Worm (Caenorhabditis elegans) whole organism, young adult: Measurements from ENCODE around the gene C11G10.1.

Experiments used
- B0019.2 ChIP-seq: fragments of 200-800 bp; sonication (Bioruptor generic); conservative IDR thresholded peaks from 2 replicates; pipeline ENCODE4 v1.3.6; 2022; ENCODE audit warnings: missing genetic modification reagents, missing genetic modification characterization, missing compliant biosample characterization
- B0261.1 ChIP-seq: sonication (generic microtip); optimal IDR thresholded peaks from 2 replicates; lab custom pipeline; 2016; ENCODE audit warnings: mild to moderate bottlenecking, missing genetic modification characterization, moderate library complexity, missing compliant biosample characterization
- B0336.3 ChIP-seq: fragments of 200-800 bp; sonication (Bioruptor generic); IDR thresholded peaks from 2 replicates; pipeline ENCODE4 v1.3.6; 2022; ENCODE audit warnings: missing genetic modification characterization, missing compliant biosample characterization
- C06A6.2 ChIP-seq: fragments of 200-800 bp; sonication (Bioruptor generic); conservative IDR thresholded peaks from 2 replicates; pipeline ENCODE4 v1.3.6; 2022; ENCODE audit warnings: missing genetic modification characterization, missing compliant biosample characterization
- D2030.7 ChIP-seq: fragments of 200-800 bp; sonication (Bioruptor generic); IDR thresholded peaks from 2 replicates; pipeline ENCODE4 v1.3.6; 2022; ENCODE audit warnings: missing genetic modification reagents, missing genetic modification characterization, missing compliant biosample characterization
- T07F8.4 ChIP-seq: sonication (generic microtip); optimal IDR thresholded peaks from 2 replicates; lab custom pipeline; 2016; ENCODE audit warnings: mild to moderate bottlenecking, missing genetic modification characterization, moderate library complexity, missing compliant biosample characterization
- Y53F4B.3 ChIP-seq: fragments of 200-800 bp; sonication (Bioruptor generic); IDR thresholded peaks from 2 replicates; pipeline ENCODE4 v1.3.6; 2022; ENCODE audit warnings: missing genetic modification reagents, missing genetic modification characterization, missing compliant biosample characterization
- Y56A3A.18 ChIP-seq: fragments of 200-800 bp; sonication (Bioruptor generic); IDR thresholded peaks from 2 replicates; pipeline ENCODE4 v1.3.6; 2022; ENCODE audit warnings: missing genetic modification reagents, missing genetic modification characterization, missing compliant biosample characterization
- ama-1 ChIP-seq, 3 experiments: fragments of 150-350 bp in 1 of 3; sonication (generic microtip) in 2 of 3; optimal IDR thresholded peaks; 2 replicates each; lab custom pipeline; 2014 to 2018; ENCODE audit warnings: missing biosample characterization in 2 of 3, missing genetic modification characterization in 2 of 3, missing genetic modification reagents in 2 of 3
- athp-1 ChIP-seq: sonication (generic microtip); optimal IDR thresholded peaks from 2 replicates; lab custom pipeline; 2017; ENCODE audit warnings: mild to moderate bottlenecking, missing genetic modification characterization, missing compliant biosample characterization
- attf-5 ChIP-seq: fragments of 200-800 bp; sonication (Bioruptor generic); optimal IDR thresholded peaks from 2 replicates; lab custom pipeline; 2018; ENCODE audit warnings: mild to moderate bottlenecking, missing genetic modification characterization, missing compliant biosample characterization
- chd-7 ChIP-seq: sonication (generic microtip); optimal IDR thresholded peaks from 2 replicates; lab custom pipeline; 2016; ENCODE audit warnings: mild to moderate bottlenecking, missing genetic modification characterization, moderate library complexity, missing compliant biosample characterization
- dox-1 ChIP-seq: fragments of 200-800 bp; sonication (Bioruptor generic); IDR thresholded peaks from 2 replicates; pipeline ENCODE4 v1.3.6; 2022; ENCODE audit warnings: missing genetic modification reagents, missing genetic modification characterization, missing compliant biosample characterization
- dpl-1 ChIP-seq: fragments of 150-350 bp; optimal IDR thresholded peaks from 2 replicates; lab custom pipeline; 2014; ENCODE audit warnings: missing biosample characterization, missing genetic modification reagents, missing genetic modification characterization
- efl-1 ChIP-seq: fragments of 150-350 bp; optimal IDR thresholded peaks from 2 replicates; lab custom pipeline; 2014; ENCODE audit warnings: missing biosample characterization, missing genetic modification reagents, missing genetic modification characterization
- egrh-3 ChIP-seq: fragments of 200-800 bp; sonication (Bioruptor generic); IDR thresholded peaks from 2 replicates; pipeline ENCODE4 v1.3.6; 2022; ENCODE audit warnings: missing genetic modification reagents, missing genetic modification characterization, missing compliant biosample characterization
- ets-4 ChIP-seq: fragments of 200-800 bp; sonication (Bioruptor generic); optimal IDR thresholded peaks from 2 replicates; lab custom pipeline; 2018; ENCODE audit warnings: mild to moderate bottlenecking, missing genetic modification characterization, missing compliant biosample characterization
- hlh-26 ChIP-seq: fragments of 200-800 bp; sonication (Bioruptor generic); conservative IDR thresholded peaks from 2 replicates; pipeline ENCODE4 v1.3.6; 2022; ENCODE audit warnings: missing genetic modification reagents, missing genetic modification characterization, missing compliant biosample characterization
- lin-35 ChIP-seq, 3 experiments: fragments of 150-350 bp in 2 of 3; sonication (generic microtip) in 1 of 3; optimal IDR thresholded peaks; 2 replicates each; lab custom pipeline; 2014 to 2018; ENCODE audit warnings: missing biosample characterization in 3 of 3, missing genetic modification characterization in 3 of 3, missing genetic modification reagents in 3 of 3
- lir-1 ChIP-seq: fragments of 200-800 bp; sonication (Bioruptor generic); conservative IDR thresholded peaks from 2 replicates; pipeline ENCODE4 v1.3.6; 2022; ENCODE audit warnings: missing genetic modification reagents, missing genetic modification characterization, missing compliant biosample characterization
- madf-6 ChIP-seq: fragments of 200-800 bp; sonication (Bioruptor generic); IDR thresholded peaks from 2 replicates; pipeline ENCODE4 v1.3.6; 2022; ENCODE audit warnings: missing genetic modification reagents, missing genetic modification characterization, missing compliant biosample characterization
- mcd-1 ChIP-seq: fragments of 200-800 bp; sonication (Bioruptor generic); IDR thresholded peaks from 2 replicates; pipeline ENCODE4 v1.3.6; 2022; ENCODE audit warnings: missing genetic modification reagents, missing genetic modification characterization, missing compliant biosample characterization
- mes-4 ChIP-seq: sonication (generic microtip); optimal IDR thresholded peaks from 2 replicates; lab custom pipeline; 2016; ENCODE audit warnings: missing genotype, missing genetic modification characterization, missing compliant biosample characterization
- nhr-80 ChIP-seq: sonication (generic microtip); optimal IDR thresholded peaks from 2 replicates; lab custom pipeline; 2016; ENCODE audit warnings: missing genetic modification characterization, missing compliant biosample characterization
- repo-1 ChIP-seq: sonication (generic microtip); optimal IDR thresholded peaks from 2 replicates; lab custom pipeline; 2017; ENCODE audit warnings: mild to moderate bottlenecking, missing genetic modification characterization, missing compliant biosample characterization
- snpc-3.4 ChIP-seq: sonication (generic microtip); optimal IDR thresholded peaks from 2 replicates; lab custom pipeline; 2017; ENCODE audit warnings: missing genetic modification characterization, mild to moderate bottlenecking, missing compliant biosample characterization, antibody characterized with exemption, moderate library complexity, missing genotype, missing genetic modification reagents
- snpc-4 ChIP-seq, 5 experiments: fragments of 150-350 bp in 1 of 5; sonication (generic microtip) in 4 of 5; optimal IDR thresholded peaks; 2 replicates each; lab custom pipeline; 2014 to 2018; ENCODE audit warnings: missing genetic modification characterization in 5 of 5, missing biosample characterization in 3 of 5, antibody characterized with exemption in 2 of 5, mild to moderate bottlenecking in 2 of 5, missing compliant biosample characterization in 2 of 5, missing genotype in 2 of 5, moderate library complexity in 2 of 5, missing genetic modification reagents in 1 of 5
- unc-130 ChIP-seq: sonication (generic microtip); optimal IDR thresholded peaks from 2 replicates; lab custom pipeline; 2016; ENCODE audit warnings: missing genetic modification reagents, missing genetic modification characterization, missing compliant biosample characterization
- ztf-28 ChIP-seq: fragments of 200-800 bp; sonication (Bioruptor generic); IDR thresholded peaks from 2 replicates; pipeline ENCODE4 v1.3.6; 2022; ENCODE audit warnings: missing genetic modification reagents, missing genetic modification characterization, missing compliant biosample characterization

Gene C11G10.1

ce11 chrX:15200146-15200545 lies 41.6 kb upstream of the C11G10.1 start:
- TF ChIP-seq ama-1 (optimal IDR thresholded peaks at IDR 0.05; lab: Kevin White, UChicago) (no peak), ama-1 (GFP tag; optimal IDR thresholded peaks at IDR 0.05; lab: Kevin White, UChicago) (no peak), Y56A3A.18 (GFP tag; lab: Robert Waterston, UW) (no peak), B0336.3 (no peak), snpc-3.4 (tag; lab: Kevin White, UChicago) (no peak), repo-1 (tag; lab: Kevin White, UChicago) (no peak), unc-130 (no peak)
- TF ChIP-seq, all 124 proteins: peak for 0

- TF ChIP-seq B0261.1 (tag; lab: Kevin White, UChicago) (no peak), hlh-26 (GFP tag; lab: Robert Waterston, UW) (no peak), snpc-4 (GFP tag; optimal IDR thresholded peaks at IDR 0.05; lab: Kevin White, UChicago) (no peak), snpc-4 (tag; optimal IDR thresholded peaks at IDR 0.05; lab: Kevin White, UChicago) (no peak), C06A6.2 (GFP tag; lab: Robert Waterston, UW) (no peak), B0019.2 (GFP tag; lab: Robert Waterston, UW) (no peak), madf-6 (GFP tag; lab: Robert Waterston, UW) (no peak), dpl-1 (GFP tag; lab: Kevin White, UChicago) (no peak), mcd-1 (no peak), dox-1 (GFP tag; lab: Robert Waterston, UW) (no peak), unc-130 (no peak), ets-4 (GFP tag; lab: Kevin White, UChicago) (no peak), D2030.7 (GFP tag; lab: Robert Waterston, UW) (no peak), efl-1 (GFP tag; lab: Kevin White, UChicago) (no peak), lir-1 (no peak)
These were observed 40.5 kb upstream of the C11G10.1 start, which contains the start of gene snt-7 for ce11 chrX:15199052-15199451. Gene snt-7, minus strand, starts transcription at chrX:15199152.

- no peak for TF ChIP-seq lin-35 (GFP tag; optimal IDR thresholded peaks at IDR 0.05; lab: Kevin White, UChicago)
- no peak for TF ChIP-seq nhr-80
- TF ChIP-seq athp-1 (tag; lab: Kevin White, UChicago), result no peak
- no peak for TF ChIP-seq C06A6.2 (GFP tag; lab: Robert Waterston, UW)
- no peak for TF ChIP-seq ztf-28 (GFP tag; lab: Robert Waterston, UW)
- no peak for TF ChIP-seq dox-1 (GFP tag; lab: Robert Waterston, UW)
- TF ChIP-seq mes-4 (tag; lab: Kevin White, UChicago), result no peak
These were observed 35.7 kb upstream of the C11G10.1 start, which contains the start of gene phat-6 for ce11 chrX:15194283-15194682. Gene phat-6, minus strand, starts transcription at chrX:15194383.

ce11 chrX:15191370-15191769 lies 32.8 kb upstream of the C11G10.1 start:
- TF ChIP-seq T07F8.4 (tag; lab: Kevin White, UChicago) (no peak), chd-7 (tag; lab: Kevin White, UChicago) (no peak), B0261.1 (tag; lab: Kevin White, UChicago) (no peak), ama-1 (optimal IDR thresholded peaks at IDR 0.05; lab: Kevin White, UChicago) (no peak), ama-1 (GFP tag; optimal IDR thresholded peaks at IDR 0.05; lab: Kevin White, UChicago) (no peak), unc-130 (no peak), Y53F4B.3 (GFP tag; lab: Robert Waterston, UW) (no peak), efl-1 (GFP tag; lab: Kevin White, UChicago) (no peak), B0019.2 (GFP tag; lab: Robert Waterston, UW) (no peak)
- TF ChIP-seq, all 124 proteins: peak for 0

- TF ChIP-seq attf-5 (GFP tag; lab: Kevin White, UChicago) (no peak), egrh-3 (GFP tag; lab: Robert Waterston, UW) (peak; percentile 65; the same call in 1 of the 2 replicates)
- TF ChIP-seq, all 124 proteins: peak for 1
These were observed 31.3 kb upstream of the C11G10.1 start, which contains the start of gene T10B10.4 for ce11 chrX:15189823-15190222. Gene T10B10.4, plus strand, starts transcription at chrX:15190123.
